Fruit fly (Drosophila melanogaster): ENCODE data around the gene CG8927.

Gene CG8927

DNA sequence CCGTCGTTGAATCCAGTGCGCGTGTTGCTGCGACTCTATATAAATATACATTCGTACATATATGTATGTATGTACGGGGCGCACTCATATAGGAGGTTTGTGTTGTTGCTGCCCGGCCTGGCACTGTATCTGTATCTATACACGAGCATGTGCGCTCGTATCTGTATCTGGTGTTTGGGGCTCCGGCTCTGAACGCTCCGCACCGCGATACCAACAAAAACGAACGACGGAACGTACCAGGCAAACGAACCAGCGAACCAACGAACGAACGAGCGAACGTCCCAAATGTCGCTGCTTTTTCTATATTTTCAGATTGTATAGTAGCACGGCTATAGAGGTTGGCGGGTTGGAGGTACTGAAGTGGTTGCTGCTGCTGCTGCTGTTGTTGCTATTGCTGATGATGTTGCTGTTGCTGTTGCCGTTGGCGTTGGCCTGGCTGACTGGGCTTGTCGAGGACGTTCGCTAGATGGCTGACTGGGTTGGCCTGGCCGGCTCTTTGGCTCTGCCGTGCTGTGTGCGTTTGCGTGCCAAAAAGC is 26.3 kb downstream of the CG8927 start (continued):
- TF ChIP-seq CG9876 (GFP tag; optimal IDR thresholded peaks at IDR 0.05) (no peak), CG12391 (tag; optimal IDR thresholded peaks at IDR 0.05) (no peak), CG18476 (GFP tag; optimal IDR thresholded peaks at IDR 0.05) (no peak), zfh1 (GFP tag; IDR thresholded peaks at IDR 0.05) (peak; percentile 51; the same call in 2 of the 3 replicates), CG17385 (GFP tag; optimal IDR thresholded peaks at IDR 0.05) (no peak), CG10959 (GFP tag; IDR thresholded peaks at IDR 0.05) (no peak), CG15514 (GFP tag; optimal IDR thresholded peaks at IDR 0.05) (peak; percentile 90), toy (GFP tag; IDR thresholded peaks at IDR 0.05) (no peak)

DNA sequence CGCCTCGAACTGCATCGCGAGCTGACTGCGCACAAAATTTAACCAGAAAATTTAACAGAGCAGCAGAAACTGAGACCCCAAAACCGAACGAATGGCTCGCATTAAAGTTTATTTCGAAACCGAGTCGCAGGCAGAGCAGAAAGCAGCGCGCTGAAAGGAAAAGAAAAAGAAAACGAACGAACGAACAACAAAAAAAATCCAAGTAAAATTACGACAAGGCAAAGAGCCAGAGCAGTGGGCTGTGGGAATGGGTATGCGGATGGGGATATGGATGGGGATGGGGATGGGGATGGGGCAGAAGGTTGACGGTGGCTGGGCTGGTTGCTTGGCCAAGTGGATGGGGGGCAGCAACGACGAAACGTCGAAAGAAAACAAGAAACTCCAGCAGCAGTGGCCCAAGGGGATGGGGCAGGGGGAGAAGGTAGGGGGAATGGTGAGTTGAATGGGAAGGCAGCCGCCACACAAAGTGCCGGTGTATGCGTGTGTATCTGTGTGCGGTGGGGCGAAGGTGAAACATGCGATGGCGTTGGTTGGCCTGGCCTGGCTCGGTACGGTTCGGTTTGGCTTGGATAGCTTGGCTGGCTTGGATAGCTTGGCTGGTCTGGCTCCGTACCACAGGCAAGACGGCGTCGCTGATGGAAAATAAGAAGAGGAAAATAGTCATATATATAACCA is 27.4 kb downstream of the CG8927 start:
- TF ChIP-seq otp (GFP tag; IDR thresholded peaks at IDR 0.05) (0 out of 3 replicates have a peak, but pooled peaks have one; percentile 33), CG2199 (GFP tag; IDR thresholded peaks at IDR 0.05) (peak; percentile 92), CG4424 (GFP tag; optimal IDR thresholded peaks at IDR 0.05) (no peak), az2 (GFP tag; optimal IDR thresholded peaks at IDR 0.05) (no peak), slp2 (GFP tag; optimal IDR thresholded peaks at IDR 0.05) (no peak), fd3F (GFP tag; optimal IDR thresholded peaks at IDR 0.05) (no peak), tna (GFP tag; IDR thresholded peaks at IDR 0.05; ENCODE audit: partially characterized antibody) (peak; percentile 42; the same call in 1 of the 2 replicates), Max (GFP tag; optimal IDR thresholded peaks at IDR 0.05) (no peak), dpn (GFP tag; optimal IDR thresholded peaks at IDR 0.05) (no peak), CG2889 (GFP tag; IDR thresholded peaks at IDR 0.05) (no peak), sug (tag; optimal IDR thresholded peaks at IDR 0.05) (peak; percentile 46), peb (GFP tag; IDR thresholded peaks at IDR 0.05) (no peak), unpg (GFP tag; optimal IDR thresholded peaks at IDR 0.05) (no peak), Bdp1 (GFP tag; optimal IDR thresholded peaks at IDR 0.05) (no peak), Myb (GFP tag; optimal IDR thresholded peaks at IDR 0.05) (no peak), klu (GFP tag; IDR thresholded peaks at IDR 0.05) (no peak), CG8478 (optimal IDR thresholded peaks at IDR 0.05) (no peak), CG2120 (GFP tag; optimal IDR thresholded peaks at IDR 0.05) (no peak), ranshi (GFP tag; IDR thresholded peaks at IDR 0.05) (no peak), Gug (GFP tag; IDR thresholded peaks at IDR 0.05) (no peak), YL-1 (GFP tag; optimal IDR thresholded peaks at IDR 0.05) (no peak), CG14860 (GFP tag; IDR thresholded peaks at IDR 0.05; ENCODE audit: partially characterized antibody) (0 out of 3 replicates have a peak, but pooled peaks have one; percentile 12), ATbp (GFP tag; optimal IDR thresholded peaks at IDR 0.05) (no peak), tin (GFP tag; optimal IDR thresholded peaks at IDR 0.05) (no peak), Hr78 (GFP tag; optimal IDR thresholded peaks at IDR 0.05) (peak in 1 of 2 experiments; percentile 95), Mrtf (GFP tag; IDR thresholded peaks at IDR 0.05) (0 out of 3 replicates have a peak, but pooled peaks have one; percentile 8), CG17829 (tag; optimal IDR thresholded peaks at IDR 0.05) (no peak), Trl (optimal IDR thresholded peaks at IDR 0.05) (no peak), Trl (GFP tag; optimal IDR thresholded peaks at IDR 0.05) (no peak), ftz-f1 (GFP tag; optimal IDR thresholded peaks at IDR 0.05) (no peak), Lim3 (GFP tag; IDR thresholded peaks at IDR 0.05) (no peak), CG5953 (GFP tag; IDR thresholded peaks at IDR 0.05) (no peak), Jarid2 (GFP tag; optimal IDR thresholded peaks at IDR 0.05) (no peak), esg (GFP tag; conservative IDR thresholded peaks at IDR 0.05) (no peak), Side (GFP tag; optimal IDR thresholded peaks at IDR 0.05) (no peak), ci (GFP tag; IDR thresholded peaks at IDR 0.05) (peak; percentile 50; the same call in 1 of the 3 replicates), CG15011 (GFP tag; optimal IDR thresholded peaks at IDR 0.05) (no peak), Bteb2 (GFP tag; optimal IDR thresholded peaks at IDR 0.05) (no peak), CG15514 (GFP tag; optimal IDR thresholded peaks at IDR 0.05) (peak; percentile 17), Taf1 (GFP tag; IDR thresholded peaks at IDR 0.05) (peak; percentile 40; the same call in 1 of the 2 replicates), CG6683 (GFP tag; optimal IDR thresholded peaks at IDR 0.05) (no peak), gt (GFP tag; IDR thresholded peaks at IDR 0.05) (no peak)
